Worm (Caenorhabditis elegans): Measurements from ENCODE around the gene sre-39.

- no peak for TF ChIP-seq klf-2 (GFP tag; conservative IDR thresholded peaks at IDR 0.05)
- TF ChIP-seq ref-1 (GFP tag; conservative IDR thresholded peaks at IDR 0.05) = no peak
- no peak for TF ChIP-seq ztf-29 (GFP tag; IDR thresholded peaks at IDR 0.05)
- TF ChIP-seq med-1 (GFP tag; optimal IDR thresholded peaks at IDR 0.05; ENCODE audit: insufficient read depth) = no peak
- no peak for TF ChIP-seq tab-1 (GFP tag; IDR thresholded peaks at IDR 0.05)
- TF ChIP-seq flt-1 (GFP tag; IDR thresholded peaks at IDR 0.05) = no peak
These were observed 6.1 kb downstream of the sre-39 start, which contains the start of gene F10G7.5 for ce11 chrII:4693129-4693528.

Data from whole organism, midembryonic.